Fruit fly (Drosophila melanogaster) ovary, adult (tissue): ENCODE measurements around the gene CG10274.
"Not testable (repeated sequence)": the region's sequence is repeated elsewhere in the genome, so short reads cannot be mapped to it uniquely, and the experiment has no call there.

ENCODE experiments used
- CG17801 ChIP-seq: fragments of 200-800 bp; optimal IDR thresholded peaks from 2 replicates; lab custom pipeline; 2019; ENCODE audit warnings: missing biosample characterization, mild to moderate bottlenecking, missing genetic modification characterization, moderate library complexity; ENCODE audit not compliant: partially characterized antibody

Gene CG10274

DNA sequence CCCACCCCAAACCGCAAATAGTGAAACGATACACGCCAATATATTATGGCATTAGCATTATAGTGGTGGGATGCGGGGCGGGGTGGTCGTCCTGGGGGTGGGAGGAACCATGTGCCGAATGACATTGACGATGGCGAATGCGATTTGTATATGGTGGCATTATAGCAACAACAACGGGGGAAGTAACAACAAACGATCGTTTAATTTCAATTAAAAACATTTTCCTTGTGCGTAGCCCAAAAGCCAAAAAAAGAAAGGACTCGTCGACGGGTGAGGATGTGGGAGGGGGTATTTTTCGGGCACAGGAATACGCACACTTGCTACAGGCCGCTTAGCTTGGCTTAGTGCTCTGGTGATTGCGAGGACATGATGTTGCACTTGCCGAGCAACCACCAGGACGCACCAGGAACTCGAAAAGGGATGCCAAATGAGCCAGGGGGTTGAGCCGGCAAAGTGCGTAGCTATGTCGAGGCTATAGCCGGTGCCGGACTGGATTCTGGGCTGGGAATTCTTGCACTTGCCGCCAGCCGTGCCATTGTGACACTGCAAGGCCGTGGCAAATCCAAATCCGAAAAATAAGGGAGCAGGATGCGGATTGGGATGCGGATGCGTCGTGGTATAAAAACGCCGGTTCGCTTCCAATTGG is 19.0 kb downstream of the CG10274 start, which contains the start of gene Prdm13:
Gene Prdm13 (plus strand): TSS at position 645 of the 646 bp plus-strand sequence.
- no peak for TF ChIP-seq CG17801 (GFP tag; lab: Kevin White, UChicago)

- TF ChIP-seq CG17801 (GFP tag; lab: Kevin White, UChicago), result no peak
These were observed 19.6 kb downstream of the CG10274 start for dm6 chr3L:6161997-6162396.

- no peak for TF ChIP-seq CG17801 (GFP tag; lab: Kevin White, UChicago)
These were observed 21.1 kb downstream of the CG10274 start, which contains the start of gene Cpr65Az for dm6 chr3L:6160514-6160913. Gene Cpr65Az, plus strand, starts transcription at chr3L:6160814.

DNA sequence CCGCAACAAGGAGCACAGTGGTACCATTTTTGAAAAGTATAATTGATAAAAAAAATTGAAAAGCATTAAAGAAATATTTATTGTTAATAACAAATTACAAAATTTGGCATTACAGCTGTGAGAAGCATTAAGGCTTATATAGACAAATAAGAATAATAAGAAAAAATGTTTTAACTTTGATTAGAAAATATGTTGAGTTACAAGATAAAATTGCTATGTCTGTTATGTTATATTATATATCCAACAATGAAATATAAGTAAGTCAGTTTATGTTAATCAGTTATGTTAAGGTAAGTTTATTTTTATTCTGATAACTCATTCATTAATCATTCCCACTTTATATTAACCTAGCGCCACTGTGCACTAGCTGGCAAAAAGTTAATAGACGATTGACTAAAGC is 21.8 kb downstream of the CG10274 start:
- no peak for TF ChIP-seq CG17801 (GFP tag; lab: Kevin White, UChicago)

dm6 chr3L:6158530-6158929 is 23.1 kb downstream of the CG10274 start, which contains the start of gene Cpr65Ay:
Gene Cpr65Ay, minus strand, starts transcription at chr3L:6158630.
- TF ChIP-seq CG17801 (GFP tag; lab: Kevin White, UChicago), result no peak

DNA sequence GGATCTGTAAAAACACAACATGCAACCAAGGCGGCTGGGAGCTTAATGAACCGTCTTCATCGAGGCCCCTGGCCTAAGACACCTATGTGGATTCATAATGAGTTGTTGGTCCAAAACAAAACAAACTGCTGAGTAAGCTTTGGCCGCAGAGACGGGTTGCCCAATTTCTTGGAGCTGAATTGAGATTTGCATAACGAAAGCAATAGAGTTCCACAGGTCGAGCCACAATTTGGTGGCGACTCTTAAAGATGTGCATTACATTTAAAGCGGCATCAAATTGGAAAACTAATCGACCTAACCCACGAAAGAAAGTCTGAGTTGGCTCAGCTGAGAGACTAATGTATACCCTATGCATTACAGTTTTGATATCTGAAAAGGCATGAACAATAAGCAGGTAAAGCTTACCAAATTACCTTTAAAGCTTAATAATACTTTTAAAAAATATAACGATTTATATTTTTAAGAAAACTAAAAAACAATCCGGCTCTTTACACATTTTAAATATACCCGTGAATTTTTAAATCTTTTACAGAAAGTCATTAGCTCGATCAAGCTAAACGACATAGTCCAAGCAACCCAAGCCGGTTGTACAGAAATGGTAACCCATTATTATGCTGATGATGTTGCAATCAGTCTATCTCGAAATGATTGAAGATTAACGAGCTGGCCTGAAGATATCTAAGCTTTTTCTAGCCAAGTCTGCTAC is 24.1 kb downstream of the CG10274 start, which contains the start of gene CG13297:
Gene CG13297 (minus strand): TSS at position 51 of the 706 bp plus-strand sequence.
- no peak for TF ChIP-seq CG17801 (GFP tag; lab: Kevin White, UChicago)

DNA sequence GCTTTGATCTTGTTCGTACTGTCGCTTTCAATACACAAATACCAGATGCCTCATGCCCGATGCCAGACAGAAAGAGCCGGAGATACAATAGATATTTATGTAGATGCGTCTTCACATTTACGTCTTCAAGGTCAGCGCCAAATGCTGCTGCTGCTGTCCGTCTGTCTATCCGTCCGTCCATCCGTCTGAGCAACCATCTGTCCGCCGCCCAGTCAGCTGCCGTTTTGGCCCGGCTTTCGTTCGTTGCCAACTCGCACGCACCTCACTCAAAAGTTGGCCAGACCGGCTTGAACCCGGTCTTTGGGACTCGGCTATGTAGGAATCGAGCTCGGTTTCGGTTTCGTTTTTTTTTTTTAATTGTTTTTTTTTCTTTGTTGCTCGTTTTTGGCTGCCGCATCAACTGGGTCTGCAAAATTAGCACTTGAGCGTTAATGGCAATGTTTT is 26.7 kb downstream of the CG10274 start:
- no peak for TF ChIP-seq CG17801 (GFP tag; lab: Kevin White, UChicago)

DNA sequence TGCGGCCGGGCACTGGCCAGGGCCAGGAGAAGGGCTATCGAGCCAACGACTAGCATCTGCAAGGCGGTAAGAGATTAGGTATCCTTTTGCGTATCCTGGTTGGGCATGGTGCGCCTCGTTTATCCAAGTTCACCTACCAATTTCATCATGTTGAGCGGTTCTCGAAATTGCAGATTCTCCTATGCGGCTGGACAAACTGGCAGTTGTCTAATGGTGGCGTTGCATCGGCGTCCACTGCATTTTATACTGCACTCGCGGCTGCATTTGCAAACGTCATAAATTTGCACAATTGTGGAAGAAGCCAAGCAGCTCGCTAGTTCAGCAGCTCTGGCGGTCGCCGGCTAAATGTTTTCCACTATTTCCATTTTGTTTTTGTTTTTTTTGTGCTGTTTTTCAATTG is 29.1 kb downstream of the CG10274 start, which contains the start of gene Acp65Aa:
Gene Acp65Aa (minus strand): TSS at position 215 of the 400 bp plus-strand sequence.
- no peak for TF ChIP-seq CG17801 (GFP tag; lab: Kevin White, UChicago)

DNA sequence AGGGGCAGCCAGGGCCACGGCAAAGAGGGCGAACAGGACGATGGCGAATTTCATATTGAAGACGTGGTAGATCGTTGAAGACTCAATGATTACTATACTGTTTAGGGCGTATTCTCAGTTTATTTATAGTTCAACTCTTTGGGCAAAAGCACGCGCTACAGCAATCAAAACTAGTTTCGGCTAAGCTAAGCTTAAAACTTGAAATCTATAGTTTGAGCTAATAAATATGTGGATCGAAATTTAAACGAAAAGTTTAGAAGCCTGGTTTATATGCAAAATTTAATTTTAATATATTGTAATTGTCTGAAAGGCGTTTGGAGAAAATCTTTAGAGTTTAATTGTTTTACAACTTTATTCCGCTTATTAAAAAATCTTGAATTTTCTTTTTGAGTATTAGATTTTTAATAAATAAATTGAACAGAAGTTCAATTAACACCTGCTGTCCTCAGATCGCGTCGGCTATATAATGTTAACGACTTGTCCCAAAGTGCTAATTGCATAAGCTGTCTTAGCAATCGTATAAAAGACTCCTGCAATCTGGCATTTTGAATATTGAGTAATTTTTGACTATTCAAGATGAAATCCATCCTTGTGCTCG is 30.8 kb downstream of the CG10274 start, which contains the start of the genes Cpr65Ax2 and Lcp65Aa:
Gene Cpr65Ax2 (minus strand): TSS at position 101 of the 598 bp plus-strand sequence.
Gene Lcp65Aa (plus strand): TSS at position 548 of the 598 bp plus-strand sequence.
- not testable (repeated sequence) for TF ChIP-seq CG17801 (GFP tag; lab: Kevin White, UChicago)

DNA sequence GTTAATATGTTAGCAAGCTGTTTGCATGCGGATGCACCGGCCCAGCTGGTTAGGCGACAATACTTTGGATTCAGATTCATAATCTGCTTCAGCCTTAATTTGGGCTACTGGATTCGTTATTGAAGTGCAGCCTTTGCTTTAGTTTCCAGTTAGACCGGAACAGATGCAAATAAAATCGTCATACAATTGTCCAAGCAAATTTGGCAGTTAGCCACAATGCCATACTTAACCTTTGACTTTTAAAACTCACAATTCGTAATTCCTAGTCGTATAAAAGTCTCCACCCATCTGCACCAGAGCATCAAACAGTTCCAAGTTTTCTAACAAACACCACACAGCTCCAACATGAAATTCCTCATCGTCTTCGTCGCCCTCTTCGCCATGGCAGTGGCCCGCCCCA is 32.4 kb downstream of the CG10274 start, which contains the start of gene Lcp65Ab1:
Gene Lcp65Ab1 (plus strand): TSS at position 301 of the 400 bp plus-strand sequence.
- TF ChIP-seq CG17801 (GFP tag; lab: Kevin White, UChicago), result not testable (repeated sequence)

DNA sequence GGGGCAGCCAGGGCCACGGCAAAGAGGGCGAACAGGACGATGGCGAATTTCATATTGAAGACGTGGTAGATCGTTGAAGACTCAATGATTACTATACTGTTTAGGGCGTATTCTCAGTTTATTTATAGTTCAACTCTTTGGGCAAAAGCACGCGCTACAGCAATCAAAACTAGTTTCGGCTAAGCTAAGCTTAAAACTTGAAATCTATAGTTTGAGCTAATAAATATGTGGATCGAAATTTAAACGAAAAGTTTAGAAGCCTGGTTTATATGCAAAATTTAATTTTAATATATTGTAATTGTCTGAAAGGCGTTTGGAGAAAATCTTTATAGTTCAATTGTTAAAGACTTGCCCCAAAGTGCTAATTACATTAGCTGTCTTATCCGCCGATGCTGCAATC is 33.7 kb downstream of the CG10274 start, which contains the start of gene Cpr65Ax1:
Gene Cpr65Ax1 (minus strand): TSS at position 101 of the 400 bp plus-strand sequence.
- not testable (repeated sequence) for TF ChIP-seq CG17801 (GFP tag; lab: Kevin White, UChicago)

- TF ChIP-seq CG17801 (GFP tag; lab: Kevin White, UChicago), result not testable (repeated sequence)
These were observed 35.3 kb downstream of the CG10274 start, which contains the start of gene Lcp65Ab2 for dm6 chr3L:6146374-6146773. Gene Lcp65Ab2, plus strand, starts transcription at chr3L:6146674.

dm6 chr3L:6144769-6145220 is 36.8 kb downstream of the CG10274 start, which contains the start of gene Lcp65Ac:
Gene Lcp65Ac, plus strand, starts transcription at chr3L:6144819.
- TF ChIP-seq CG17801 (GFP tag; lab: Kevin White, UChicago), result no peak

dm6 chr3L:6143188-6143755 is 38.4 kb downstream of the CG10274 start, which contains the start of gene Lcp65Ad:
Gene Lcp65Ad, plus strand, starts transcription at chr3L:6143395.
- no peak for TF ChIP-seq CG17801 (GFP tag; lab: Kevin White, UChicago)
